Worm (Caenorhabditis elegans) whole organism, early embryonic: ENCODE measurements around the gene clec-121.

Experiments used
- B0310.2 ChIP-seq: sonication (generic microtip); optimal IDR thresholded peaks from 2 replicates; lab custom pipeline; 2016; ENCODE audit warnings: mild to moderate bottlenecking, missing genetic modification characterization, missing compliant biosample characterization
- F13C5.2 ChIP-seq: sonication (generic microtip); optimal IDR thresholded peaks from 2 replicates; lab custom pipeline; 2017; ENCODE audit warnings: mild to moderate bottlenecking, missing genetic modification characterization, inconsistent platforms, missing compliant biosample characterization
- aly-1 ChIP-seq: sonication (generic microtip); optimal IDR thresholded peaks from 2 replicates; lab custom pipeline; 2016; ENCODE audit warnings: missing genetic modification characterization, missing compliant biosample characterization
- ama-1 ChIP-seq: fragments of 150-350 bp; optimal IDR thresholded peaks from 2 replicates; lab custom pipeline; 2014
- ceh-13 ChIP-seq: fragments of 200-800 bp; sonication (Bioruptor generic); optimal IDR thresholded peaks from 2 replicates; lab custom pipeline; 2018; ENCODE audit warnings: mild to moderate bottlenecking, missing genetic modification characterization, missing compliant biosample characterization
- ceh-36 ChIP-seq: sonication (generic microtip); optimal IDR thresholded peaks from 2 replicates; lab custom pipeline; 2016; ENCODE audit warnings: missing genetic modification characterization, inconsistent platforms, missing compliant biosample characterization
- ets-7 ChIP-seq: sonication (generic microtip); optimal IDR thresholded peaks from 2 replicates; lab custom pipeline; 2016; ENCODE audit warnings: missing genotype, missing genetic modification characterization, missing compliant biosample characterization
- flt-1 ChIP-seq: fragments of 200-800 bp; sonication (Bioruptor generic); IDR thresholded peaks from 2 replicates; pipeline ENCODE4 v1.3.6; 2022; ENCODE audit warnings: missing genetic modification characterization, missing compliant biosample characterization
- hmbx-1 ChIP-seq: sonication (generic microtip); optimal IDR thresholded peaks from 2 replicates; lab custom pipeline; 2016; ENCODE audit warnings: mild to moderate bottlenecking, missing genetic modification characterization, missing compliant biosample characterization
- hmg-4 ChIP-seq: fragments of 200-800 bp; sonication (Bioruptor generic); optimal IDR thresholded peaks from 2 replicates; lab custom pipeline; 2018; ENCODE audit warnings: mild to moderate bottlenecking, missing genetic modification characterization, missing compliant biosample characterization
- hnd-1 ChIP-seq: sonication (generic microtip); optimal IDR thresholded peaks from 2 replicates; lab custom pipeline; 2016; ENCODE audit warnings: missing genetic modification characterization, missing compliant biosample characterization
- pes-1 ChIP-seq: fragments of 200-800 bp; sonication (Bioruptor generic); IDR thresholded peaks from 2 replicates; pipeline ENCODE4 v1.3.6; 2022; ENCODE audit warnings: missing genetic modification reagents, missing genetic modification characterization, missing compliant biosample characterization
- scrt-1 ChIP-seq: fragments of 200-800 bp; sonication (Bioruptor generic); IDR thresholded peaks from 2 replicates; pipeline ENCODE4 v1.3.6; 2022; ENCODE audit warnings: missing genetic modification characterization, missing compliant biosample characterization
- sea-1 ChIP-seq: fragments of 200-800 bp; sonication (Bioruptor generic); conservative IDR thresholded peaks from 2 replicates; pipeline ENCODE4 v1.3.6; 2022; ENCODE audit warnings: missing genetic modification characterization, missing compliant biosample characterization
- tbx-11 ChIP-seq: fragments of 200-800 bp; sonication (Bioruptor generic); IDR thresholded peaks from 2 replicates; pipeline ENCODE4 v1.3.6; 2022; ENCODE audit warnings: missing genetic modification characterization, missing compliant biosample characterization
- tbx-37 ChIP-seq: fragments of 200-800 bp; sonication (Bioruptor generic); conservative IDR thresholded peaks from 2 replicates; pipeline ENCODE4 v1.3.6; 2022; ENCODE audit warnings: missing genetic modification reagents, missing genetic modification characterization, missing compliant biosample characterization
- tra-4 ChIP-seq: sonication (generic microtip); optimal IDR thresholded peaks from 2 replicates; lab custom pipeline; 2017; ENCODE audit warnings: missing genetic modification characterization, missing compliant biosample characterization

The clec-121 gene

DNA sequence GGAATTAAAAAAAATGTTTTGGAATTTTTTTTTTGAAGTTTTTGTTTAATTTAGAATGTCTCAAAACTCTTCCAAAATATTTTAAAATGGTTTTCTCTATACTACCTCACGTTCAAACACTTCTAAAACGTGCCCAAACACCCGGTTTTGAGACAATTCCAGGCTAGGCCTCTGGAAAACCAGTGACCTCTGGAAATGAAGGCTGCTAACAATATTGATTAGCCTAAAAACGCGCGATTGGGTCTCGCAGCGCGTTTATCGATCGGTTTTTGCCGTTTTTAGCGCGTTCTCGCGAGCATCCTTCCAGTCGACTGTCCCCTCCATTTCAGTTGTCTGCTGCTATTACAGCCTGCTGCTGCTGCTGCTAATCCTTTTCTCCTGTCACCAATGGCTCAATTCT, 41.3 kb upstream of the clec-121 start, which contains the start of gene Y25C1A.6:
Gene Y25C1A.6, plus strand, starts transcription at position 301 of the 400 bp plus-strand sequence.
- no peak for TF ChIP-seq B0310.2
- TF ChIP-seq tra-4 (tag; lab: Kevin White, UChicago), result no peak
- TF ChIP-seq tbx-37 (GFP tag; lab: Robert Waterston, UW), result no peak
- no peak for TF ChIP-seq scrt-1 (GFP tag; lab: Robert Waterston, UW)
- no peak for TF ChIP-seq pes-1 (GFP tag; lab: Robert Waterston, UW)
- TF ChIP-seq ceh-13, result no peak
- no peak for TF ChIP-seq F13C5.2 (tag; lab: Kevin White, UChicago)
- no peak for TF ChIP-seq ama-1 (lab: Kevin White, UChicago)
- no peak for TF ChIP-seq ceh-36 (tag; lab: Kevin White, UChicago)
- no peak for TF ChIP-seq sea-1 (GFP tag; lab: Robert Waterston, UW)
- TF ChIP-seq ets-7, result no peak
- no peak for TF ChIP-seq hmbx-1 (tag; lab: Kevin White, UChicago)
- no peak for TF ChIP-seq flt-1 (GFP tag; lab: Robert Waterston, UW)
- TF ChIP-seq hmg-4 (GFP tag; lab: Kevin White, UChicago), result no peak

DNA sequence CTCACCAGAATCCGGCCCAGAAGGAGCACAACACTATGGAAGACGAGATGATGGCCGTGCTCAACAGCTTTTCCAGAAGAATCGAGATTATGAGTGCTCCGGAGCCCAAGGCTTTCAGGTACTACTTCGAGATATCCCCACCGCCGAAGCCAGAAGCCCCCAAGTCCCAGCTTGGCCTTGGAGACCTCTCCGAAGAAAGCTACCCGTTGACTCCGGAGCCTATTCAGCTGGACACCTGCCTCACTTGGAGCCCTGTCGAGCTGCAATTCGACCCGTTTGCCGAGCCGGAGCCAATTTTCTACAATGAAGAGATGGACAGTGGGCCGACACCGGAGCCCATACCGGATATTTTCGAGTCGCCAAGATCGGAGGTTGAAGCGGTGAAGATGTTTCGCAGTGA, 40.5 kb upstream of the clec-121 start:
- TF ChIP-seq flt-1 (GFP tag; lab: Robert Waterston, UW) (no peak), pes-1 (GFP tag; lab: Robert Waterston, UW) (no peak), scrt-1 (GFP tag; lab: Robert Waterston, UW) (no peak), sea-1 (GFP tag; lab: Robert Waterston, UW) (no peak), hmg-4 (GFP tag; lab: Kevin White, UChicago) (no peak), ceh-36 (tag; lab: Kevin White, UChicago) (no peak), ceh-13 (no peak)

DNA sequence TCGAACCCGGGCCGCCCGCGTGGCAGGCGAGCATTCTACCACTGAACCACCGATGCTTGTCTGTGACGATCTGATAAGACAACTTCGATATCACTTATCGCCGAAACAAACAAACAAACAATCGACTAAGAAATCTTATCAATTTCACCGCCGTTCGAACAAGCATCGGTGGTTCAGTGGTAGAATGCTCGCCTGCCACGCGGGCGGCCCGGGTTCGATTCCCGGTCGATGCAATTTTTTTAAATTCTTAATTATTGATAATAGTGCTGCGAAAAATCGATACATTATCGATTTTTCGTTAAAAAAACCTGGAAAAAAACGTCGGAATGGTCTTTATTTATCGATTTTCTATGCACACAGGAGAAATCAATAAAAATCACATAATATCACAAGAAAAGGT, 39.9 kb upstream of the clec-121 start:
- TF ChIP-seq pes-1 (GFP tag; lab: Robert Waterston, UW) (0 out of 2 replicates have a peak, but pooled peaks have one; percentile 26), ceh-13 (no peak), tbx-37 (GFP tag; lab: Robert Waterston, UW) (no peak), ceh-36 (tag; lab: Kevin White, UChicago) (no peak), hmg-4 (GFP tag; lab: Kevin White, UChicago) (no peak), aly-1 (no peak), hnd-1 (tag; lab: Kevin White, UChicago) (no peak), F13C5.2 (tag; lab: Kevin White, UChicago) (no peak), B0310.2 (no peak), ets-7 (no peak), tra-4 (tag; lab: Kevin White, UChicago) (no peak), sea-1 (GFP tag; lab: Robert Waterston, UW) (no peak), flt-1 (GFP tag; lab: Robert Waterston, UW) (no peak), ama-1 (lab: Kevin White, UChicago) (no peak), tbx-11 (GFP tag; lab: Robert Waterston, UW) (no peak), hmbx-1 (tag; lab: Kevin White, UChicago) (no peak), scrt-1 (GFP tag; lab: Robert Waterston, UW) (0 out of 2 replicates have a peak, but pooled peaks have one; percentile 9)

DNA sequence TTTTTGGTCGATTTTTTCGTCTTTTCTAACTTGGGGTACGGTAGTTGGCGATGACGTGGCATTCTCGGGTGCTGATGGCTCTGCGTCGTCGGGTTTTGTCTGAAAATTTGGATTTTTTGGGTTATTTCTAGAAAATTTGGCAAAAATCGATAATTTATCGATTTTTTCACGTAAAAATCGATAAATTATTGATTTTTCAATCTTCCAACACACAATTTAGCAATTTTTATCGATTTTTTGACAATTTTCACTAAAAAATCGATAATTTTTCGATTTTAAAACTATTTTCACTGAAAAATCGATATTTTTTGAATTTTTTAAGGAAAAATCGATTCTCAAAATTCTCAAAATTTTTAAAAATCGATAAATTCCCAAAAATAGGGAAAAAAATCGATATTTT, 39.2 kb upstream of the clec-121 start:
- TF ChIP-seq tra-4 (tag; lab: Kevin White, UChicago) (no peak), hnd-1 (tag; lab: Kevin White, UChicago) (no peak), ets-7 (no peak), tbx-11 (GFP tag; lab: Robert Waterston, UW) (no peak)

DNA sequence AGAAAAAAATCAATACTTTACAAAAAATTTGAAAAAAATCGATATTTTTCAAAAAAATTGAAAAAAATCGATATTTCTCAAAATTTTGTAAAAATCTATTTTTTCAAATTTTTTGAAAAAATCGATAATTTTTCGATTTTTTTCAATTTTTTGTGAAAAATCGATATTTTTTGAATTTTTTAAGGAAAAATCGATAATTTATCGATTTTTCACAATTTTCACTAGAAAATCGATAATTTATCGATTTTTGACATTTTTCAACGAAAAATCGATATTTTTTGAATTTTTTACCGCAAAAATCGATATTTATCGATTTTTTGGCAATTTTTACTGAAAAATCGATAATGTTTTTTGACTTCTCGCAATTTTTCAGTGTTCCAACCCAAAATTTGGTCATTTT, 38.8 kb upstream of the clec-121 start:
- TF ChIP-seq pes-1 (GFP tag; lab: Robert Waterston, UW) (no peak), scrt-1 (GFP tag; lab: Robert Waterston, UW) (no peak), B0310.2 (no peak), aly-1 (no peak), tbx-37 (GFP tag; lab: Robert Waterston, UW) (no peak), tbx-11 (GFP tag; lab: Robert Waterston, UW) (no peak), tra-4 (tag; lab: Kevin White, UChicago) (no peak), hmg-4 (GFP tag; lab: Kevin White, UChicago) (no peak), flt-1 (GFP tag; lab: Robert Waterston, UW) (no peak), hnd-1 (tag; lab: Kevin White, UChicago) (no peak), ets-7 (no peak), ama-1 (lab: Kevin White, UChicago) (no peak), F13C5.2 (tag; lab: Kevin White, UChicago) (no peak), ceh-36 (tag; lab: Kevin White, UChicago) (no peak), hmbx-1 (tag; lab: Kevin White, UChicago) (no peak), sea-1 (GFP tag; lab: Robert Waterston, UW) (no peak), ceh-13 (no peak)

DNA sequence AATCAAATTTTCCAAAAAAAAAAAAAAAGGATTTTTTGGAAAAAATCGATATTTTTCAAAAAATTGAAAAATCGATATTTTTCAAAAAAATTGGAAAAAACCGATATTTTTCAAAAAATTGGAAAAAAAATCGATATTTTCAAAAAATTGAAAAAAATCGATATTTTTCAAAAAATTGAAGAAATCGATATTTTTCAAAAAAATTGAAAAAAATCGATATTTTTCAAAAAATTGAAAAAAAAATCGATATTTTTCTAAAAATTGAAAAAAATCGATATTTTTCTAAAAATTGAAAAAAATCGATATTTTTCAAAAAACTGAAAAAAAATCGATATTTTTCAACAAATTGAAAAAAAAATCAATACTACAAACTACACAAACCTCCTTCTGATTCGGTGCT, 38.1 kb upstream of the clec-121 start:
- no peak for TF ChIP-seq ceh-13
- no peak for TF ChIP-seq tra-4 (tag; lab: Kevin White, UChicago)
- TF ChIP-seq hmg-4 (GFP tag; lab: Kevin White, UChicago), result no peak
- no peak for TF ChIP-seq scrt-1 (GFP tag; lab: Robert Waterston, UW)
- no peak for TF ChIP-seq ceh-36 (tag; lab: Kevin White, UChicago)
- TF ChIP-seq ets-7, result no peak
- no peak for TF ChIP-seq flt-1 (GFP tag; lab: Robert Waterston, UW)
- no peak for TF ChIP-seq sea-1 (GFP tag; lab: Robert Waterston, UW)
- TF ChIP-seq F13C5.2 (tag; lab: Kevin White, UChicago), result no peak
- no peak for TF ChIP-seq hnd-1 (tag; lab: Kevin White, UChicago)
- TF ChIP-seq B0310.2, result no peak
- no peak for TF ChIP-seq aly-1
- no peak for TF ChIP-seq tbx-37 (GFP tag; lab: Robert Waterston, UW)
- no peak for TF ChIP-seq hmbx-1 (tag; lab: Kevin White, UChicago)
- no peak for TF ChIP-seq tbx-11 (GFP tag; lab: Robert Waterston, UW)
- no peak for TF ChIP-seq pes-1 (GFP tag; lab: Robert Waterston, UW)
- TF ChIP-seq ama-1 (lab: Kevin White, UChicago), result no peak

DNA sequence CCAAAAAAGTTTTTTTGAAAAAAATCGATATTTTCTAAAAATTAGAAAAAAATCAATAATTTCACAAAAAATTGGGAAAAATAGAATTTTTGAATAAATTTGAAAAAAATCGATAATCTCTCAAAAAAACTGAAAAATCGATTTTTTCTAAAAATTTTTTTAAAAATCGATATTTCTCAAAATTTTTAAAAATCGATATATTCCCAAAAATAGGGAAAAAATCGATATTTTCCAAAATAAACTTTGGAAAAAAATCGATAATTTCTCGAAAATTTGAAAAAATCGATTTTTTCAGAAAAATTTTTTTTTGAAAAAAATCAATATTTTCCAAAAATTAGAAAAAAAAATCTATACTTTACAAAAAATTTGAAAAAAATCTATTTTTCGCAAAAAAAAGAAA, 37.5 kb upstream of the clec-121 start:
- TF ChIP-seq ceh-36 (tag; lab: Kevin White, UChicago) (no peak), B0310.2 (no peak), F13C5.2 (tag; lab: Kevin White, UChicago) (no peak), hnd-1 (tag; lab: Kevin White, UChicago) (no peak), aly-1 (no peak), tbx-37 (GFP tag; lab: Robert Waterston, UW) (no peak), hmbx-1 (tag; lab: Kevin White, UChicago) (no peak), scrt-1 (GFP tag; lab: Robert Waterston, UW) (no peak), hmg-4 (GFP tag; lab: Kevin White, UChicago) (no peak), ets-7 (no peak), tra-4 (tag; lab: Kevin White, UChicago) (no peak), pes-1 (GFP tag; lab: Robert Waterston, UW) (no peak), flt-1 (GFP tag; lab: Robert Waterston, UW) (no peak), ama-1 (lab: Kevin White, UChicago) (no peak), sea-1 (GFP tag; lab: Robert Waterston, UW) (no peak), ceh-13 (no peak)
